Worm (Caenorhabditis elegans) whole organism, young adult: ENCODE measurements around the gene F49H12.4.

Source experiments
- B0336.3 ChIP-seq: fragments of 200-800 bp; sonication (Bioruptor generic); IDR thresholded peaks from 2 replicates; pipeline ENCODE4 v1.3.6; 2022; ENCODE audit warnings: missing genetic modification characterization, missing compliant biosample characterization
- Y67H2A.10 ChIP-seq: fragments of 200-800 bp; sonication (Bioruptor generic); conservative IDR thresholded peaks from 2 replicates; pipeline ENCODE4 v1.3.6; 2022; ENCODE audit warnings: missing genetic modification reagents, missing genetic modification characterization, missing compliant biosample characterization
- Y79H2A.3 ChIP-seq: fragments of 200-800 bp; sonication (Bioruptor generic); conservative IDR thresholded peaks from 2 replicates; pipeline ENCODE4 v1.3.6; 2022; ENCODE audit warnings: missing genetic modification reagents, missing genetic modification characterization, missing compliant biosample characterization
- ZK185.1 ChIP-seq: sonication (generic microtip); optimal IDR thresholded peaks from 2 replicates; lab custom pipeline; 2016; ENCODE audit warnings: mild to moderate bottlenecking, missing genetic modification characterization, missing compliant biosample characterization; ENCODE audit not compliant: poor library complexity, severe bottlenecking
- dpl-1 ChIP-seq: fragments of 150-350 bp; optimal IDR thresholded peaks from 2 replicates; lab custom pipeline; 2014; ENCODE audit warnings: missing biosample characterization, missing genetic modification reagents, missing genetic modification characterization
- him-1 ChIP-seq: sonication (generic microtip); optimal IDR thresholded peaks from 2 replicates; lab custom pipeline; 2016; ENCODE audit warnings: missing genotype, missing genetic modification reagents, missing genetic modification characterization, missing compliant biosample characterization
- lin-35 ChIP-seq, 3 experiments: fragments of 150-350 bp in 2 of 3; sonication (generic microtip) in 1 of 3; optimal IDR thresholded peaks; 2 replicates each; lab custom pipeline; 2014 to 2018; ENCODE audit warnings: missing biosample characterization in 3 of 3, missing genetic modification characterization in 3 of 3, missing genetic modification reagents in 3 of 3
- lin-40 ChIP-seq: sonication (generic microtip); optimal IDR thresholded peaks from 2 replicates; lab custom pipeline; 2016; ENCODE audit warnings: missing genetic modification characterization, mild to moderate bottlenecking, missing compliant biosample characterization, missing genotype, missing genetic modification reagents
- lsy-27 ChIP-seq: sonication (generic microtip); optimal IDR thresholded peaks from 2 replicates; lab custom pipeline; 2017; ENCODE audit warnings: missing genetic modification characterization, mild to moderate bottlenecking, missing compliant biosample characterization, antibody characterized with exemption, missing genotype, borderline replicate concordance; ENCODE audit not compliant: insufficient read depth
- madf-3 ChIP-seq: fragments of 200-800 bp; sonication (Bioruptor generic); IDR thresholded peaks from 2 replicates; pipeline ENCODE4 v1.3.6; 2022; ENCODE audit warnings: missing genetic modification reagents, missing genetic modification characterization, missing compliant biosample characterization
- pha-4 ChIP-seq: fragments of 150-350 bp; sonication (generic microtip); optimal IDR thresholded peaks from 2 replicates; lab custom pipeline; 2014; ENCODE audit warnings: missing biosample characterization, missing genetic modification reagents, missing genetic modification characterization
- snpc-4 ChIP-seq, 5 experiments: fragments of 150-350 bp in 1 of 5; sonication (generic microtip) in 4 of 5; optimal IDR thresholded peaks; 2 replicates each; lab custom pipeline; 2014 to 2018; ENCODE audit warnings: missing genetic modification characterization in 5 of 5, missing biosample characterization in 3 of 5, antibody characterized with exemption in 2 of 5, mild to moderate bottlenecking in 2 of 5, missing compliant biosample characterization in 2 of 5, missing genotype in 2 of 5, moderate library complexity in 2 of 5, missing genetic modification reagents in 1 of 5
- sptf-2 ChIP-seq: fragments of 200-800 bp; sonication (Bioruptor generic); optimal IDR thresholded peaks from 2 replicates; lab custom pipeline; 2018; ENCODE audit warnings: mild to moderate bottlenecking, missing genetic modification characterization, missing compliant biosample characterization
- unc-62 ChIP-seq: fragments of 150-350 bp; optimal IDR thresholded peaks from 2 replicates; lab custom pipeline; 2014; ENCODE audit warnings: missing biosample characterization, missing genetic modification reagents, missing genetic modification characterization

DNA sequence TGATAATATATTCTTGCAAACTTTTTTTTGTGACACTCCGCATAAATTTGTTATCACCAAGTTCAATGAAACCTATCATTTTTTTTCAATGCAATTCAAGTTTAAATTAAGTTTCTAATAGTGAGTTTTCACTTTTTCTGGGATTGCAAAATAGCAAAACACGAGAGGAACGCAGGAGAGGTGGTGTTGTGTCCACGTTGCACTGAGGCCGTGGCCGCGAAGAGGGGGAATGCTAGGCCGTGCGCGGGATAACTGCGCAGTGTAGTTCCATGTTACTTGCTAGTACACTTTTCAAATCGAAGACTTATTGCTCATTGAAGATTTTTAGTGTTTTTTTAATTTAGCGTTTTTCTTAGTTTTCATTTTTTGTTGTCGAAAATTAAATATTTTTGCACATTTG lies 28.5 kb downstream of the F49H12.4 start:
- no peak for TF ChIP-seq lin-40
- no peak for TF ChIP-seq madf-3 (GFP tag; lab: Robert Waterston, UW)
- no peak for TF ChIP-seq lsy-27
- no peak for TF ChIP-seq Y79H2A.3 (GFP tag; lab: Robert Waterston, UW)
- TF ChIP-seq sptf-2 (GFP tag; lab: Kevin White, UChicago): no peak
- TF ChIP-seq pha-4 (tag; lab: Kevin White, UChicago): no peak
- no peak for TF ChIP-seq dpl-1
- no peak for TF ChIP-seq him-1
- no peak for TF ChIP-seq B0336.3 (GFP tag; lab: Robert Waterston, UW)
- TF ChIP-seq snpc-4 (GFP tag; optimal IDR thresholded peaks at IDR 0.05; lab: Kevin White, UChicago): no peak
- TF ChIP-seq snpc-4 (tag; optimal IDR thresholded peaks at IDR 0.05; lab: Kevin White, UChicago): no peak
- TF ChIP-seq lin-35 (GFP tag; optimal IDR thresholded peaks at IDR 0.05; lab: Kevin White, UChicago): no peak
- no peak for TF ChIP-seq ZK185.1 (tag; lab: Kevin White, UChicago)
- TF ChIP-seq unc-62: no peak
- TF ChIP-seq Y67H2A.10 (GFP tag; lab: Robert Waterston, UW): no peak
